Worm (Caenorhabditis elegans): ENCODE results near the gene lin-9.

lin-9 gene

ce11 chrIII:8888956-8889355 is 15.0 kb downstream of the lin-9 start, which contains the start of gene ZK637.14 (continued):
- no peak for TF ChIP-seq unc-30 (tag; optimal IDR thresholded peaks at IDR 0.05)
- peak; percentile 69 to 73 for TF ChIP-seq lsy-2 (tag; optimal IDR thresholded peaks at IDR 0.05)
- TF ChIP-seq nhr-11 (tag; optimal IDR thresholded peaks at IDR 0.05) = no peak
- TF ChIP-seq ceh-88 (GFP tag; IDR thresholded peaks at IDR 0.05) = no peak
- TF ChIP-seq nhr-20 (tag; optimal IDR thresholded peaks at IDR 0.05) = peak; percentile 55
- no peak for TF ChIP-seq sup-37 (GFP tag; optimal IDR thresholded peaks at IDR 0.05)
- TF ChIP-seq ama-1 (optimal IDR thresholded peaks at IDR 0.05) = no peak
- peak; percentile 1 for TF ChIP-seq irx-1 (tag; optimal IDR thresholded peaks at IDR 0.05)
- TF ChIP-seq fkh-10 (GFP tag; optimal IDR thresholded peaks at IDR 0.05) = no peak
- TF ChIP-seq lin-13 (GFP tag; optimal IDR thresholded peaks at IDR 0.05) = no peak
- peak; percentile 26 for TF ChIP-seq isw-1 (GFP tag; IDR thresholded peaks at IDR 0.05)
- TF ChIP-seq hlh-17 (GFP tag; optimal IDR thresholded peaks at IDR 0.05; ENCODE audit: borderline replicate concordance) = no peak
- TF ChIP-seq pax-3 (tag; optimal IDR thresholded peaks at IDR 0.05) = peak; percentile 4
- no peak for TF ChIP-seq nhr-85 (tag)
- peak; percentile 62 to 63 for TF ChIP-seq efl-1 (optimal IDR thresholded peaks at IDR 0.05)
- TF ChIP-seq efl-1 (GFP tag; optimal IDR thresholded peaks at IDR 0.05 in 1 of 2) = peak; percentile 66 to 96
- no peak for TF ChIP-seq hpl-2 (GFP tag; optimal IDR thresholded peaks at IDR 0.05)
- TF ChIP-seq jun-1 (tag; optimal IDR thresholded peaks at IDR 0.05) = peak; percentile 48
- peak; percentile 38 for TF ChIP-seq dsc-1 (tag; optimal IDR thresholded peaks at IDR 0.05)
- peak; percentile 51 for TF ChIP-seq nhr-19 (GFP tag; conservative IDR thresholded peaks at IDR 0.05)
- TF ChIP-seq ceh-63 (GFP tag; optimal IDR thresholded peaks at IDR 0.05) = no peak
- peak; percentile 61 to 74 for TF ChIP-seq lin-35 (GFP tag; optimal IDR thresholded peaks at IDR 0.05)
- no peak for TF ChIP-seq aly-2 (tag; optimal IDR thresholded peaks at IDR 0.05)
- peak; percentile 67 for TF ChIP-seq nhr-71 (tag; optimal IDR thresholded peaks at IDR 0.05)
- peak; percentile 20 for TF ChIP-seq tbx-2 (tag; optimal IDR thresholded peaks at IDR 0.05)
- no peak for TF ChIP-seq nhr-28 (tag; optimal IDR thresholded peaks at IDR 0.05)
- no peak for TF ChIP-seq snpc-4 (tag; optimal IDR thresholded peaks at IDR 0.05)
- TF ChIP-seq zip-4 (GFP tag; optimal IDR thresholded peaks at IDR 0.05) = no peak
- TF ChIP-seq F16B12.6 (tag; optimal IDR thresholded peaks at IDR 0.05) = peak; percentile 91
- peak in 1 of 3 experiments; percentile 52 for TF ChIP-seq ceh-82 (tag; optimal IDR thresholded peaks at IDR 0.05)
- TF ChIP-seq nhr-237 (tag; optimal IDR thresholded peaks at IDR 0.05) = no peak
- peak in 1 of 6 experiments; percentile 6 for TF ChIP-seq elt-3 (tag; optimal IDR thresholded peaks at IDR 0.05)
- TF ChIP-seq ceh-8 (GFP tag; optimal IDR thresholded peaks at IDR 0.05) = peak; percentile 3
- TF ChIP-seq unc-86 (tag; optimal IDR thresholded peaks at IDR 0.05) = peak; percentile 32
- TF ChIP-seq egl-13 (tag; optimal IDR thresholded peaks at IDR 0.05) = peak; percentile 30
- TF ChIP-seq fos-1 (tag; optimal IDR thresholded peaks at IDR 0.05) = peak; percentile 25

DNA sequence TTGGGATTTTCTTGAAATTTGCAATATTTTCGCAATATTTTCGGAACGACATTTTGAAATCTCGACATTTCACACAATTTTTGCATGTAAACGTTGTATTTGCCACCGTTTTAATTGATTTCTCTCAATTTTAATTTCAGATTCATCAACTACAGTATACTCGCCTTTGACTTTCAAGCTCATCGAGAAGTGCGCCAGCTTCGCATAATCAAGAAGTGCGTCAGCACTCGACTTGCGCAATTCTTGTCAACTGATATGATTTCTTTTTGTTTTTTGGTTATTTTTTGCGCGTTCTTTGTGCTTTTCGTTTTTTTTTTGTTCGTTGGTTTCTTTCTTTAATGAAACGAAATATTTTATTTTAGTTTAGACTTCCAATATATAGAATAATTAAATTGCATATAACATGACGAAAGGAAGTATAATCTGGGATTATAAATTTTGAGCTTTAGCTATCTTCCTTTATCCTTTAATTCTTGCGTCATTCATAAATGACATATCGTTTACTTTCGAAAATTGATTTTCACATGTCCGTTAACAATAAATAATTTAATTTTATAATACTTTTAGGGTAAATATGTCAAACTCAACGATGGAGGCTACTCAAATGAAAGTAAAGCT is 16.6 kb downstream of the lin-9 start, which contains the start of gene famh-136:
Gene famh-136, plus strand, starts transcription at position 568 of the 618 bp plus-strand sequence.
- TF ChIP-seq irx-1 (tag; optimal IDR thresholded peaks at IDR 0.05) (peak; percentile 63), zag-1 (tag; optimal IDR thresholded peaks at IDR 0.05) (no peak), mdl-1 (tag; optimal IDR thresholded peaks at IDR 0.05) (peak in 1 of 2 experiments; percentile 79), nhr-47 (tag; optimal IDR thresholded peaks at IDR 0.05) (peak; percentile 90), fos-1 (tag; optimal IDR thresholded peaks at IDR 0.05) (peak; percentile 43), ceh-82 (tag; optimal IDR thresholded peaks at IDR 0.05) (peak; percentile 45 to 80 (median 61)), lir-3 (tag; optimal IDR thresholded peaks at IDR 0.05; ENCODE audit: poor library complexity) (peak; percentile 45), hlh-17 (GFP tag; optimal IDR thresholded peaks at IDR 0.05; ENCODE audit: borderline replicate concordance) (no peak), hpl-2 (GFP tag; optimal IDR thresholded peaks at IDR 0.05) (peak; percentile 56), fkh-4 (tag; optimal IDR thresholded peaks at IDR 0.05; ENCODE audit: borderline replicate concordance) (peak; percentile 8), nhr-28 (tag; optimal IDR thresholded peaks at IDR 0.05) (no peak), ces-1 (GFP tag; optimal IDR thresholded peaks at IDR 0.05) (no peak), zip-4 (GFP tag; optimal IDR thresholded peaks at IDR 0.05) (peak; percentile 42), C16A3.4 (tag; optimal IDR thresholded peaks at IDR 0.05) (peak; percentile 88), nhr-76 (tag; optimal IDR thresholded peaks at IDR 0.05) (no peak), lin-39 (tag; optimal IDR thresholded peaks at IDR 0.05) (peak; percentile 50), tlp-1 (tag; optimal IDR thresholded peaks at IDR 0.05) (no peak), xbp-1 (tag; optimal IDR thresholded peaks at IDR 0.05) (peak; percentile 79), nhr-20 (tag; optimal IDR thresholded peaks at IDR 0.05) (peak; percentile 96), mep-1 (tag; optimal IDR thresholded peaks at IDR 0.05) (peak; percentile 97), pax-3 (tag; optimal IDR thresholded peaks at IDR 0.05) (peak; percentile 70), ztf-11 (tag; optimal IDR thresholded peaks at IDR 0.05) (peak in 1 of 2 experiments; percentile 42), ceh-88 (GFP tag; IDR thresholded peaks at IDR 0.05) (no peak), mab-9 (GFP tag; IDR thresholded peaks at IDR 0.05) (peak; percentile 39; the same call in 1 of the 2 replicates), nhr-237 (tag; optimal IDR thresholded peaks at IDR 0.05) (peak; percentile 13), dpl-1 (GFP tag; optimal IDR thresholded peaks at IDR 0.05) (peak; percentile 76 to 88 (median 84)), lin-35 (GFP tag; optimal IDR thresholded peaks at IDR 0.05) (peak; percentile 81 to 92)
